Worm (Caenorhabditis elegans): ENCODE results near the gene Y37A1B.7.

Gene Y37A1B.7

ce11 chrIV:14033752-14034570 is 9.6 kb downstream of the Y37A1B.7 start:
- TF ChIP-seq T22C8.4 (GFP tag; IDR thresholded peaks at IDR 0.05) = peak; percentile 88
- TF ChIP-seq ztf-29 (GFP tag; IDR thresholded peaks at IDR 0.05) = peak; percentile 93
- TF ChIP-seq med-1 (GFP tag; optimal IDR thresholded peaks at IDR 0.05; ENCODE audit: insufficient read depth) = peak; percentile 75
- peak; percentile 91 for TF ChIP-seq klf-2 (GFP tag; conservative IDR thresholded peaks at IDR 0.05)
- peak; percentile 99 for TF ChIP-seq flt-1 (GFP tag; IDR thresholded peaks at IDR 0.05)
- TF ChIP-seq ztf-23 (GFP tag; IDR thresholded peaks at IDR 0.05) = peak; percentile 94
- TF ChIP-seq ref-1 (GFP tag; conservative IDR thresholded peaks at IDR 0.05) = peak; percentile 85
- TF ChIP-seq cog-1 (tag; optimal IDR thresholded peaks at IDR 0.05) = peak; percentile 99
- peak; percentile 92 for TF ChIP-seq tab-1 (GFP tag; IDR thresholded peaks at IDR 0.05)

ce11 chrIV:14033502-14033751 is 10.2 kb downstream of the Y37A1B.7 start:
- TF ChIP-seq med-1 (GFP tag; optimal IDR thresholded peaks at IDR 0.05; ENCODE audit: insufficient read depth) (no peak), tab-1 (GFP tag; IDR thresholded peaks at IDR 0.05) (no peak), ztf-29 (GFP tag; IDR thresholded peaks at IDR 0.05) (no peak), cog-1 (tag; optimal IDR thresholded peaks at IDR 0.05) (no peak), klf-2 (GFP tag; conservative IDR thresholded peaks at IDR 0.05) (no peak), ztf-23 (GFP tag; IDR thresholded peaks at IDR 0.05) (no peak), ref-1 (GFP tag; conservative IDR thresholded peaks at IDR 0.05) (no peak), flt-1 (GFP tag; IDR thresholded peaks at IDR 0.05) (no peak), T22C8.4 (GFP tag; IDR thresholded peaks at IDR 0.05) (no peak)

ce11 chrIV:14032620-14033501 is 10.7 kb downstream of the Y37A1B.7 start:
- TF ChIP-seq flt-1 (GFP tag; IDR thresholded peaks at IDR 0.05) (peak; percentile 64; the same call in 1 of the 2 replicates), cog-1 (tag; optimal IDR thresholded peaks at IDR 0.05) (peak; percentile 96), ztf-23 (GFP tag; IDR thresholded peaks at IDR 0.05) (peak; percentile 75), T22C8.4 (GFP tag; IDR thresholded peaks at IDR 0.05) (0 out of 2 replicates have a peak, but pooled peaks have one; percentile 32), med-1 (GFP tag; optimal IDR thresholded peaks at IDR 0.05; ENCODE audit: insufficient read depth) (no peak), ztf-29 (GFP tag; IDR thresholded peaks at IDR 0.05) (peak; percentile 53; the same call in 1 of the 2 replicates), ref-1 (GFP tag; conservative IDR thresholded peaks at IDR 0.05) (no peak), tab-1 (GFP tag; IDR thresholded peaks at IDR 0.05) (no peak), klf-2 (GFP tag; conservative IDR thresholded peaks at IDR 0.05) (no peak)

- no peak for TF ChIP-seq med-1 (GFP tag; optimal IDR thresholded peaks at IDR 0.05; ENCODE audit: insufficient read depth)
- TF ChIP-seq flt-1 (GFP tag; IDR thresholded peaks at IDR 0.05) = no peak
- TF ChIP-seq T22C8.4 (GFP tag; IDR thresholded peaks at IDR 0.05) = no peak
- TF ChIP-seq cog-1 (tag; optimal IDR thresholded peaks at IDR 0.05) = no peak
- no peak for TF ChIP-seq tab-1 (GFP tag; IDR thresholded peaks at IDR 0.05)
- TF ChIP-seq ztf-23 (GFP tag; IDR thresholded peaks at IDR 0.05) = no peak
- no peak for TF ChIP-seq klf-2 (GFP tag; conservative IDR thresholded peaks at IDR 0.05)
- no peak for TF ChIP-seq ztf-29 (GFP tag; IDR thresholded peaks at IDR 0.05)
- TF ChIP-seq ref-1 (GFP tag; conservative IDR thresholded peaks at IDR 0.05) = no peak
Measured at ce11 chrIV:14019883-14020282, 23.7 kb downstream of the Y37A1B.7 start, which contains the start of the genes irld-56 and irld-55. irld-56 (minus strand) TSS chrIV:14019983. irld-55 (plus strand) TSS chrIV:14020198.

ce11 chrIV:14015844-14016243 is 27.7 kb downstream of the Y37A1B.7 start, which contains the start of gene srw-63:
srw-63 (minus strand) TSS chrIV:14015944.
- TF ChIP-seq med-1 (GFP tag; optimal IDR thresholded peaks at IDR 0.05; ENCODE audit: insufficient read depth) (no peak), ref-1 (GFP tag; conservative IDR thresholded peaks at IDR 0.05) (no peak), tab-1 (GFP tag; IDR thresholded peaks at IDR 0.05) (no peak), ztf-29 (GFP tag; IDR thresholded peaks at IDR 0.05) (no peak), ztf-23 (GFP tag; IDR thresholded peaks at IDR 0.05) (no peak), flt-1 (GFP tag; IDR thresholded peaks at IDR 0.05) (no peak), cog-1 (tag; optimal IDR thresholded peaks at IDR 0.05) (no peak), T22C8.4 (GFP tag; IDR thresholded peaks at IDR 0.05) (no peak), klf-2 (GFP tag; conservative IDR thresholded peaks at IDR 0.05) (no peak)

- TF ChIP-seq med-1 (GFP tag; optimal IDR thresholded peaks at IDR 0.05; ENCODE audit: insufficient read depth) = peak; percentile 50
- peak; percentile 57 for TF ChIP-seq ztf-29 (GFP tag; IDR thresholded peaks at IDR 0.05)
- no peak for TF ChIP-seq tab-1 (GFP tag; IDR thresholded peaks at IDR 0.05)
- 0 out of 2 replicates have a peak, but pooled peaks have one; percentile 42 for TF ChIP-seq T22C8.4 (GFP tag; IDR thresholded peaks at IDR 0.05)
Measured at ce11 chrIV:14013692-14014091, 29.9 kb downstream of the Y37A1B.7 start.

ce11 chrIV:14008709-14009108 is 34.9 kb downstream of the Y37A1B.7 start:
- no peak for TF ChIP-seq flt-1 (GFP tag; IDR thresholded peaks at IDR 0.05)
- TF ChIP-seq ztf-29 (GFP tag; IDR thresholded peaks at IDR 0.05) = no peak
- no peak for TF ChIP-seq ztf-23 (GFP tag; IDR thresholded peaks at IDR 0.05)
- TF ChIP-seq cog-1 (tag; optimal IDR thresholded peaks at IDR 0.05) = no peak
- no peak for TF ChIP-seq T22C8.4 (GFP tag; IDR thresholded peaks at IDR 0.05)
- TF ChIP-seq med-1 (GFP tag; optimal IDR thresholded peaks at IDR 0.05; ENCODE audit: insufficient read depth) = no peak
- no peak for TF ChIP-seq ref-1 (GFP tag; conservative IDR thresholded peaks at IDR 0.05)
- TF ChIP-seq tab-1 (GFP tag; IDR thresholded peaks at IDR 0.05) = no peak
- TF ChIP-seq klf-2 (GFP tag; conservative IDR thresholded peaks at IDR 0.05) = no peak

ce11 chrIV:14001782-14002181 is 41.8 kb downstream of the Y37A1B.7 start:
- TF ChIP-seq ztf-23 (GFP tag; IDR thresholded peaks at IDR 0.05) (no peak), T22C8.4 (GFP tag; IDR thresholded peaks at IDR 0.05) (no peak), med-1 (GFP tag; optimal IDR thresholded peaks at IDR 0.05; ENCODE audit: insufficient read depth) (no peak), ref-1 (GFP tag; conservative IDR thresholded peaks at IDR 0.05) (no peak), flt-1 (GFP tag; IDR thresholded peaks at IDR 0.05) (no peak), ztf-29 (GFP tag; IDR thresholded peaks at IDR 0.05) (no peak), tab-1 (GFP tag; IDR thresholded peaks at IDR 0.05) (no peak), klf-2 (GFP tag; conservative IDR thresholded peaks at IDR 0.05) (no peak), cog-1 (tag; optimal IDR thresholded peaks at IDR 0.05) (no peak)

Data from whole organism, midembryonic.